Worm (Caenorhabditis elegans) whole organism, L4/young adult: Measurements from ENCODE around the gene suca-1.

ENCODE experiments used
- W03F9.2 ChIP-seq: fragments of 150-350 bp; optimal IDR thresholded peaks from 2 replicates; lab custom pipeline; 2014; ENCODE audit warnings: missing biosample characterization, missing genetic modification characterization
- dao-5 ChIP-seq: sonication (generic microtip); optimal IDR thresholded peaks from 2 replicates; lab custom pipeline; 2016; ENCODE audit warnings: missing genotype, missing genetic modification characterization, moderate library complexity, missing compliant biosample characterization

DNA sequence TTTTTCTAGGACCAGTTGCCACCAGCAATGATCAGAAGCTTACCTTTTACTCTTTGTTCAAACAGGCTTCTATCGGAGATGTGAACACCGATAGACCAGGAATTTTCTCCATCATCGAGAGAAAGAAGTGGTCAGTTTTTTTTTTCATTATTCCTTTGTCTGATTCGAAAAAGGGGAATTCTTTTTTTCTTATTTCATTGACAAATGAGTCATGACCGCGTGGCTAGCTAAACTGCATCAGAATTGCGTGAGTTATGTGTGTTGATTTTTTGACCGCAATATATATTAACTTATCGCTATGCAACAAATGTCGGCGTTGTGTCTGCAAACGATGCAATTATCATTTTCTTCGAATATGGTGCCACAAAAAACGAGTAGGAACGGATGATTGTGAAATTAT, 3.5 kb upstream of the suca-1 start:
- TF ChIP-seq W03F9.2 (no peak), dao-5 (tag; lab: Kevin White, UChicago) (no peak)
